Worm (Caenorhabditis elegans) whole organism, midembryonic: ENCODE measurements around the gene unc-22.

Experiments
- T22C8.4 ChIP-seq: fragments of 200-800 bp; sonication (Bioruptor generic); IDR thresholded peaks from 2 replicates; pipeline ENCODE4 v1.3.6; 2022; ENCODE audit warnings: missing genetic modification characterization, missing compliant biosample characterization
- cog-1 ChIP-seq: sonication (generic microtip); optimal IDR thresholded peaks from 2 replicates; lab custom pipeline; 2016; ENCODE audit warnings: missing genetic modification characterization, missing compliant biosample characterization
- flt-1 ChIP-seq: fragments of 200-800 bp; sonication (Bioruptor generic); IDR thresholded peaks from 2 replicates; pipeline ENCODE4 v1.3.6; 2022; ENCODE audit warnings: missing genetic modification characterization, missing compliant biosample characterization
- klf-2 ChIP-seq: fragments of 200-800 bp; sonication (Bioruptor generic); conservative IDR thresholded peaks from 2 replicates; pipeline ENCODE4 v1.3.6; 2022; ENCODE audit warnings: missing genetic modification reagents, missing genetic modification characterization, missing compliant biosample characterization
- med-1 ChIP-seq: sonication (generic microtip); optimal IDR thresholded peaks from 2 replicates; lab custom pipeline; 2017; ENCODE audit warnings: missing genetic modification characterization, mild to moderate bottlenecking, missing compliant biosample characterization, antibody characterized with exemption, missing genetic modification reagents; ENCODE audit not compliant: insufficient read depth
- tab-1 ChIP-seq: fragments of 200-800 bp; sonication (Bioruptor generic); IDR thresholded peaks from 2 replicates; pipeline ENCODE4 v1.3.6; 2022; ENCODE audit warnings: missing genetic modification characterization, missing compliant biosample characterization

DNA sequence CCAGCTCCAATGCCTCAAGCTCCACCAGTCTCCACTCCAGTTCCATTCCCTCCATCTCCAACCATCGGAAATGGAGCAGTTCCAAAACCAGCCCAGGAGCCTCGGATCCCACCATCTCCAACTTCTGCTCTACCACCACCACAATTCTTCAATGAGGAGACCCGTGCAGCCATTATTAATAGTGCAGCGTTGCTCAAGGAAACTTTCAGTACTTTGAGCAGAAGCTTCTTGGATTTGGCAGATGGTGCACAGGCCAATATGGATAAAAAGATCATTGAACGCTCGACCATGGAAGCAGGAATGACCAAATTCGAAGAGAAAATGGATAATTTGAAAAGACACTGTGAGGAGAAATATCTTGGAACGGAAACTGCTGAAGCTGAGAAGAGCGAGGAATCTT lies 24.6 kb upstream of the unc-22 start:
- TF ChIP-seq flt-1 (GFP tag; lab: Robert Waterston, UW): no peak
- no peak for TF ChIP-seq tab-1 (GFP tag; lab: Robert Waterston, UW)
- no peak for TF ChIP-seq T22C8.4 (GFP tag; lab: Robert Waterston, UW)
- no peak for TF ChIP-seq med-1 (GFP tag; lab: Kevin White, UChicago)
- TF ChIP-seq cog-1 (tag; lab: Kevin White, UChicago): no peak
- no peak for TF ChIP-seq klf-2 (GFP tag; lab: Robert Waterston, UW)
